Worm (Caenorhabditis elegans) whole organism, L3 larva: ENCODE data around the gene T12A7.2.

Source experiments
- nhr-28 ChIP-seq: fragments of 150-350 bp; optimal IDR thresholded peaks from 2 replicates; lab custom pipeline; 2014; ENCODE audit warnings: missing biosample characterization, missing genetic modification characterization
- nhr-76 ChIP-seq: fragments of 150-350 bp; sonication (generic microtip); optimal IDR thresholded peaks from 5 replicates; lab custom pipeline; 2014; ENCODE audit warnings: missing biosample characterization, missing genetic modification characterization
- pqm-1 ChIP-seq: fragments of 150-350 bp; optimal IDR thresholded peaks from 2 replicates; lab custom pipeline; 2017; ENCODE audit warnings: missing biosample characterization, missing genetic modification characterization, inconsistent platforms
- ztf-4 ChIP-seq: fragments of 150-350 bp; optimal IDR thresholded peaks from 2 replicates; lab custom pipeline; 2014; ENCODE audit warnings: missing biosample characterization, missing genetic modification characterization

DNA sequence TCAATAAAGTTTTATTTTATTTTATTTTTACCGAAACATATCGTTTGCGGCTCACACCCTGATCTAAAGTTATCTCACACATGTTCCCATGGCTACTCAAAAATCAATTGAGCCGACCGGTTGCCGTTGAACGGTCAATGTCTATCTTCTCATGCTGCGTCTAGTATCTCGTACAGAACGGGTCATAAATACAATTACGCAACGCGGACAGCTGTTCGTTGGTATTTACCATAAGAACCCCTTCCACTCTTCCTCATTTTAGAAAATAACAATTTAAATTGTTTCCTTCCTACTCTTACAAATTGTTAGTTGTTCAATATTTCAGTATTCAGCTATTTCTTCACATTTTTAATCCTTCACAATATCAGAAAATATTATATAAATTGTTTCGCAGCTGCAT, 17.1 kb downstream of the T12A7.2 start:
- TF ChIP-seq pqm-1 (tag; lab: Kevin White, UChicago): no peak
- no peak for TF ChIP-seq nhr-76 (tag; lab: Kevin White, UChicago)
- TF ChIP-seq ztf-4 (tag; lab: Kevin White, UChicago): no peak
- TF ChIP-seq nhr-28 (tag; lab: Kevin White, UChicago): no peak
